Worm (Caenorhabditis elegans) whole organism, L3 larva: ENCODE measurements around the gene atf-8.

Experiments used
- R02D3.7 ChIP-seq: fragments of 150-350 bp; optimal IDR thresholded peaks from 2 replicates; lab custom pipeline; 2014; ENCODE audit warnings: missing biosample characterization, missing genetic modification characterization
- ZK546.5 ChIP-seq: sonication (generic microtip); optimal IDR thresholded peaks from 2 replicates; lab custom pipeline; 2017; ENCODE audit warnings: missing biosample characterization, missing genetic modification characterization
- aly-2 ChIP-seq: fragments of 150-350 bp; optimal IDR thresholded peaks from 2 replicates; lab custom pipeline; 2014; ENCODE audit warnings: missing biosample characterization, missing genetic modification characterization
- ama-1 ChIP-seq: fragments of 150-350 bp; optimal IDR thresholded peaks from 2 replicates; lab custom pipeline; 2018
- ceh-28 ChIP-seq: fragments of 150-350 bp; optimal IDR thresholded peaks from 2 replicates; lab custom pipeline; 2014; ENCODE audit warnings: missing biosample characterization, missing genetic modification reagents, missing genetic modification characterization
- ceh-82 ChIP-seq: fragments of 150-350 bp; optimal IDR thresholded peaks from 2 replicates; lab custom pipeline; 2014; ENCODE audit warnings: missing biosample characterization, missing genetic modification characterization
- ceh-9 ChIP-seq: sonication (generic microtip); optimal IDR thresholded peaks from 2 replicates; lab custom pipeline; 2018; ENCODE audit warnings: missing biosample characterization, missing genetic modification characterization
- daf-12 ChIP-seq: fragments of 150-350 bp; optimal IDR thresholded peaks from 2 replicates; lab custom pipeline; 2014; ENCODE audit warnings: missing biosample characterization, missing genetic modification reagents, missing genetic modification characterization
- egl-27 ChIP-seq: sonication (generic microtip); optimal IDR thresholded peaks from 4 replicates; lab custom pipeline; 2017; ENCODE audit warnings: missing biosample characterization, missing genetic modification reagents, missing genetic modification characterization
- egl-5 ChIP-seq: fragments of 150-350 bp; optimal IDR thresholded peaks from 2 replicates; lab custom pipeline; 2017; ENCODE audit warnings: missing biosample characterization, missing genetic modification reagents, missing genetic modification characterization, inconsistent platforms
- elt-1 ChIP-seq: fragments of 150-350 bp; optimal IDR thresholded peaks from 2 replicates; lab custom pipeline; 2014; ENCODE audit warnings: missing biosample characterization, missing genetic modification characterization
- elt-2 ChIP-seq: sonication (generic microtip); optimal IDR thresholded peaks from 2 replicates; lab custom pipeline; 2016; ENCODE audit warnings: missing genetic modification reagents, mild to moderate bottlenecking, missing genetic modification characterization, missing compliant biosample characterization
- elt-3 ChIP-seq, 3 experiments: fragments of 150-350 bp in 1 of 3; sonication (generic microtip) in 2 of 3; optimal IDR thresholded peaks; 2 replicates in 2 of 3; 4 replicates in 1 of 3; lab custom pipeline; 2014 to 2017; ENCODE audit warnings: missing biosample characterization in 3 of 3, missing genetic modification characterization in 3 of 3
- eor-1 ChIP-seq, 2 experiments: fragments of 150-350 bp; optimal IDR thresholded peaks; 2 replicates each; lab custom pipeline; 2014 to 2018; ENCODE audit warnings: missing biosample characterization in 2 of 2, missing genetic modification characterization in 2 of 2
- fkh-2 ChIP-seq: fragments of 150-350 bp; optimal IDR thresholded peaks from 2 replicates; lab custom pipeline; 2014; ENCODE audit warnings: missing biosample characterization, missing genetic modification reagents, missing genetic modification characterization
- fos-1 ChIP-seq: fragments of 150-350 bp; optimal IDR thresholded peaks from 2 replicates; lab custom pipeline; 2014; ENCODE audit warnings: missing biosample characterization, missing genetic modification characterization
- hmg-11 ChIP-seq: sonication (generic microtip); optimal IDR thresholded peaks from 2 replicates; lab custom pipeline; 2016; ENCODE audit warnings: missing genetic modification characterization, missing compliant biosample characterization
- jun-1 ChIP-seq: fragments of 150-350 bp; optimal IDR thresholded peaks from 2 replicates; lab custom pipeline; 2014; ENCODE audit warnings: missing biosample characterization, missing genetic modification reagents, missing genetic modification characterization
- lin-15B ChIP-seq: fragments of 150-350 bp; optimal IDR thresholded peaks from 2 replicates; lab custom pipeline; 2014; ENCODE audit warnings: missing biosample characterization, missing genetic modification characterization
- lin-39 ChIP-seq: fragments of 150-350 bp; optimal IDR thresholded peaks from 2 replicates; lab custom pipeline; 2018; ENCODE audit warnings: missing biosample characterization, missing genetic modification reagents, missing genetic modification characterization
- lsy-12 ChIP-seq: sonication (generic microtip); optimal IDR thresholded peaks from 2 replicates; lab custom pipeline; 2016; ENCODE audit warnings: mild to moderate bottlenecking, missing genetic modification characterization, missing compliant biosample characterization
- mdl-1 ChIP-seq: fragments of 150-350 bp; optimal IDR thresholded peaks from 2 replicates; lab custom pipeline; 2014; ENCODE audit warnings: missing biosample characterization, missing genetic modification characterization
- mml-1 ChIP-seq: fragments of 150-350 bp; sonication (generic microtip); optimal IDR thresholded peaks from 3 replicates; lab custom pipeline; 2014; ENCODE audit warnings: missing biosample characterization, missing genetic modification characterization
- nfya-1 ChIP-seq: sonication (generic microtip); optimal IDR thresholded peaks from 2 replicates; lab custom pipeline; 2017; ENCODE audit warnings: missing genetic modification characterization, mild to moderate bottlenecking, missing compliant biosample characterization, antibody characterized with exemption, moderate library complexity; ENCODE audit not compliant: insufficient read depth
- nhr-11 ChIP-seq: fragments of 150-350 bp; optimal IDR thresholded peaks from 2 replicates; lab custom pipeline; 2014; ENCODE audit warnings: missing biosample characterization, missing genetic modification characterization
- nhr-12 ChIP-seq: fragments of 150-350 bp; optimal IDR thresholded peaks from 2 replicates; lab custom pipeline; 2014; ENCODE audit warnings: missing biosample characterization, missing genetic modification characterization
- nhr-23 ChIP-seq: fragments of 150-350 bp; optimal IDR thresholded peaks from 2 replicates; lab custom pipeline; 2014; ENCODE audit warnings: missing biosample characterization, missing genetic modification reagents, missing genetic modification characterization
- nhr-237 ChIP-seq: fragments of 150-350 bp; optimal IDR thresholded peaks from 2 replicates; lab custom pipeline; 2014; ENCODE audit warnings: missing biosample characterization, missing genetic modification characterization
- nhr-25 ChIP-seq: sonication (generic microtip); optimal IDR thresholded peaks from 2 replicates; lab custom pipeline; 2017; ENCODE audit warnings: missing biosample characterization, missing genetic modification characterization
- nhr-28 ChIP-seq: fragments of 150-350 bp; optimal IDR thresholded peaks from 2 replicates; lab custom pipeline; 2014; ENCODE audit warnings: missing biosample characterization, missing genetic modification characterization
- nhr-43 ChIP-seq: sonication (generic microtip); optimal IDR thresholded peaks from 2 replicates; lab custom pipeline; 2016; ENCODE audit warnings: mild to moderate bottlenecking, missing genetic modification characterization, missing compliant biosample characterization; ENCODE audit not compliant: poor library complexity, severe bottlenecking
- nhr-67 ChIP-seq: fragments of 150-350 bp; optimal IDR thresholded peaks from 2 replicates; lab custom pipeline; 2014; ENCODE audit warnings: missing biosample characterization, missing genetic modification characterization
- nhr-76 ChIP-seq: fragments of 150-350 bp; sonication (generic microtip); optimal IDR thresholded peaks from 5 replicates; lab custom pipeline; 2014; ENCODE audit warnings: missing biosample characterization, missing genetic modification characterization
- pha-4 ChIP-seq: fragments of 150-350 bp; optimal IDR thresholded peaks from 2 replicates; lab custom pipeline; 2014; ENCODE audit warnings: missing biosample characterization, missing genetic modification reagents, missing genetic modification characterization
- pqm-1 ChIP-seq: fragments of 150-350 bp; optimal IDR thresholded peaks from 2 replicates; lab custom pipeline; 2017; ENCODE audit warnings: missing biosample characterization, missing genetic modification characterization, inconsistent platforms
- sea-2 ChIP-seq: fragments of 150-350 bp; sonication (generic microtip); optimal IDR thresholded peaks from 4 replicates; lab custom pipeline; 2014; ENCODE audit warnings: missing biosample characterization, missing genetic modification reagents, missing genetic modification characterization
- skn-1 ChIP-seq: fragments of 150-350 bp; optimal IDR thresholded peaks from 2 replicates; lab custom pipeline; 2014; ENCODE audit warnings: missing biosample characterization, missing genetic modification characterization
- snpc-4 ChIP-seq: fragments of 150-350 bp; optimal IDR thresholded peaks from 2 replicates; lab custom pipeline; 2014; ENCODE audit warnings: missing biosample characterization, missing genetic modification characterization
- tbx-2 ChIP-seq: sonication (generic microtip); optimal IDR thresholded peaks from 2 replicates; lab custom pipeline; 2016; ENCODE audit warnings: mild to moderate bottlenecking, missing genetic modification characterization, missing compliant biosample characterization
- unc-39 ChIP-seq: sonication (generic microtip); optimal IDR thresholded peaks from 4 replicates; lab custom pipeline; 2017; ENCODE audit warnings: missing biosample characterization, missing genetic modification characterization
- unc-62 ChIP-seq: fragments of 150-350 bp; sonication (generic microtip); optimal IDR thresholded peaks from 4 replicates; lab custom pipeline; 2014; ENCODE audit warnings: missing biosample characterization, missing genetic modification reagents, missing genetic modification characterization
- zag-1 ChIP-seq: fragments of 150-350 bp; optimal IDR thresholded peaks from 2 replicates; lab custom pipeline; 2014; ENCODE audit warnings: missing biosample characterization, missing genetic modification characterization
- ztf-4 ChIP-seq: fragments of 150-350 bp; optimal IDR thresholded peaks from 2 replicates; lab custom pipeline; 2014; ENCODE audit warnings: missing biosample characterization, missing genetic modification characterization

Gene atf-8

DNA sequence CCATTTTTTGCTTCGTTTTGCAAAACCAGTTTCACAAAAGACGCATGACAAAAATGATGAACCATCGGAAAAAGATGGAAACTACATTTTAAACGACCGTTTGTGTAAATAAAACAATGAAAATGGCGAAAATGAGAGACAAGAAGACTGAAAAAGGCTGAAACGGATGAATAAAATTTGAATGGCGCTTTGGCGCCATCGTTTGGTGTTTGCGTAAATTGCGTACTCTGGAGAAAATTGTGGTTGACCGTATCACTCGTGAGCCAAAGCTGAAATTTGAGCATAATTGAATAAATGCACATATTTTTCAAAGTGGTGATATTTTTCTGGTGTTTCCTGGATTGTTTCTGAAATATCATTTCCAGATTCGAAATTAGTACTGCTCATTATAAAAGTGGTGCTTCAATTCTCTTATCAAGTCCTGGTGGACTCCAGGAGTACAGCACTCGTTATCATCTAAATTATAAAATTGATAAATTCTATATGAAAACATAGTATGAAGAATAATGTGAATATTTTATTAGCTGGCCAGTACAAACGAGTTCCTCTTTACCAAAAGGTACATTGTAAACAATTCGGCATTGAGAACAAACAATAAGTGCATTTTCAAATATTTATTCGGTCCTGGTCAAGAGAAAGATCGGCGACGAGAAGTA, 4.0 kb upstream of the atf-8 start:
- TF ChIP-seq ama-1 (lab: Kevin White, UChicago) (no peak), ZK546.5 (tag; lab: Kevin White, UChicago) (no peak), nfya-1 (tag; lab: Kevin White, UChicago) (peak; percentile 21), ztf-4 (tag; lab: Kevin White, UChicago) (no peak), R02D3.7 (no peak), nhr-28 (no peak), egl-27 (tag; lab: Kevin White, UChicago) (no peak), daf-12 (no peak), mdl-1 (tag; lab: Kevin White, UChicago) (no peak), elt-2 (tag; lab: Kevin White, UChicago) (peak; percentile 70), aly-2 (no peak), unc-62 (GFP tag; lab: Kevin White, UChicago) (no peak), egl-5 (tag; lab: Kevin White, UChicago) (peak; percentile 23), sea-2 (GFP tag; lab: Kevin White, UChicago) (no peak), tbx-2 (tag; lab: Kevin White, UChicago) (no peak), ceh-28 (tag; lab: Kevin White, UChicago) (no peak), nhr-76 (tag; lab: Kevin White, UChicago) (no peak), hmg-11 (no peak), zag-1 (tag; lab: Kevin White, UChicago) (no peak), lin-15B (no peak), nhr-25 (tag; lab: Kevin White, UChicago) (no peak), pha-4 (peak; percentile 80), nhr-12 (no peak), eor-1 (tag; optimal IDR thresholded peaks at IDR 0.05; lab: Kevin White, UChicago) (no peak), pqm-1 (tag; lab: Kevin White, UChicago) (no peak), nhr-11 (tag; lab: Kevin White, UChicago) (no peak), nhr-23 (tag; lab: Kevin White, UChicago) (peak; percentile 2), lin-39 (tag; lab: Kevin White, UChicago) (no peak), elt-3 (tag; optimal IDR thresholded peaks at IDR 0.05; lab: Kevin White, UChicago) (no peak)

DNA sequence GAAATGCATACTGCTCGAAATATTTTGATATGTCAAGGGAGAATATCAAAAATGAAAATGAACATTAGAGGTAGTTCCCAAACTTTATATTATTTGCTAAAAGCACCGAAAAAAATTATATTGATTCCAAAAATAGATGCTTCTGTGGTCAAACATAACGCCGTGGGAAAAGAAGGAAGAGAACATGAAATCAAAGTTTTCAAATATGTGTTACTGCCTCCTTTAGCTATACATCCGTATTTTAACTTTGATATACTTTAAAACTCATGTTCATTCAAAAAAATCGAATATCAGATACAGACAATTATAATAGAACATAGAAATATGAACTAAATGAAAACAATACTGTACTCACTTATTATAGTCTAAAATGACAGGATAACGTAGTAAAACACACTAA, 2.0 kb upstream of the atf-8 start, which contains the start of gene Y38A10A.11:
TSS of gene Y38A10A.11 (minus strand) at position 101 of the 400 bp plus-strand sequence.
- TF ChIP-seq ztf-4 (tag; lab: Kevin White, UChicago) = no peak
- TF ChIP-seq pqm-1 (tag; lab: Kevin White, UChicago) = no peak
- no peak for TF ChIP-seq mdl-1 (tag; lab: Kevin White, UChicago)
- no peak for TF ChIP-seq ZK546.5 (tag; lab: Kevin White, UChicago)
- TF ChIP-seq egl-5 (tag; lab: Kevin White, UChicago) = no peak
- TF ChIP-seq ceh-9 (tag; lab: Kevin White, UChicago) = no peak
- no peak for TF ChIP-seq skn-1 (tag; lab: Kevin White, UChicago)
- no peak for TF ChIP-seq ceh-82 (tag; lab: Kevin White, UChicago)

DNA sequence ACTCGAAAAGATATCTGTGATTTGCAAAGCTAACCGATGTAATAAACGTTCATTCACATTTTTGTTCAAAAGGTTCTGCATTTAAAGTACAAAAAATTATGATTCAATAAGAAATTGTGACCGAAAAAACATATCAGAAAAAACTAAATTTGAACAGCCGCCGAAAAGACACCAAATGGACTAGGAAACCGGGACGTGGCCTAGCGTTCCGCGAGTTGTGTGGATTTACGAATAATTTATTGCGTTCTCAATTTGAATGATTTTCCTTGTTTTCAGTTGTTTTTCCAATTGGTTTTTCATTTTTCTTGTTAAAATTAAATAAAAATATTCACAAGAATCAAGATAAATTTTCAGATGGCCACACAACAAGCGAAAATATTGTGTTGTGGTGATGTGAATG, 2.1 kb downstream of the atf-8 start, which contains the start of gene cwf-19L1:
TSS of gene cwf-19L1 (plus strand) at position 355 of the 400 bp plus-strand sequence.
- no peak for TF ChIP-seq fos-1 (tag; lab: Kevin White, UChicago)
- TF ChIP-seq R02D3.7 = peak; percentile 90
- peak; percentile 64 for TF ChIP-seq pha-4
- TF ChIP-seq ceh-28 (tag; lab: Kevin White, UChicago) = peak; percentile 25
- TF ChIP-seq sea-2 (GFP tag; lab: Kevin White, UChicago) = no peak
- no peak for TF ChIP-seq egl-27 (tag; lab: Kevin White, UChicago)
- TF ChIP-seq aly-2 = no peak
- peak; percentile 79 for TF ChIP-seq lin-15B
- no peak for TF ChIP-seq nhr-237 (tag; lab: Kevin White, UChicago)
- TF ChIP-seq lsy-12 (tag; lab: Kevin White, UChicago) = peak; percentile 16
- no peak for TF ChIP-seq ceh-82 (tag; lab: Kevin White, UChicago)
- no peak for TF ChIP-seq daf-12
- no peak for TF ChIP-seq nhr-11 (tag; lab: Kevin White, UChicago)
- TF ChIP-seq tbx-2 (tag; lab: Kevin White, UChicago) = peak; percentile 21
- TF ChIP-seq lin-39 (tag; lab: Kevin White, UChicago) = peak; percentile 2
- no peak for TF ChIP-seq nhr-76 (tag; lab: Kevin White, UChicago)
- no peak for TF ChIP-seq elt-1 (tag; lab: Kevin White, UChicago)
- no peak for TF ChIP-seq fkh-2 (tag; lab: Kevin White, UChicago)
- no peak for TF ChIP-seq mdl-1 (tag; lab: Kevin White, UChicago)
- TF ChIP-seq pqm-1 (tag; lab: Kevin White, UChicago) = no peak
- TF ChIP-seq elt-3 (tag; optimal IDR thresholded peaks at IDR 0.05; lab: Kevin White, UChicago) = no peak
- no peak for TF ChIP-seq nhr-67 (tag; lab: Kevin White, UChicago)
- TF ChIP-seq mml-1 (tag; lab: Kevin White, UChicago) = no peak
- peak; percentile 28 for TF ChIP-seq ama-1 (lab: Kevin White, UChicago)
- no peak for TF ChIP-seq skn-1 (tag; lab: Kevin White, UChicago)
- no peak for TF ChIP-seq ztf-4 (tag; lab: Kevin White, UChicago)
- TF ChIP-seq jun-1 = no peak
- TF ChIP-seq nhr-43 (tag; lab: Kevin White, UChicago) = peak; percentile 54
- TF ChIP-seq nhr-28 = no peak
- TF ChIP-seq eor-1 (tag; optimal IDR thresholded peaks at IDR 0.05; lab: Kevin White, UChicago) = no peak
- no peak for TF ChIP-seq zag-1 (tag; lab: Kevin White, UChicago)
- TF ChIP-seq hmg-11 = peak; percentile 60
- TF ChIP-seq nhr-23 (tag; lab: Kevin White, UChicago) = peak; percentile 90
- TF ChIP-seq nhr-25 (tag; lab: Kevin White, UChicago) = peak; percentile 20
- peak; percentile 89 for TF ChIP-seq nfya-1 (tag; lab: Kevin White, UChicago)
- no peak for TF ChIP-seq unc-62 (GFP tag; lab: Kevin White, UChicago)
- TF ChIP-seq unc-39 (tag; lab: Kevin White, UChicago) = no peak
- TF ChIP-seq snpc-4 (tag; lab: Kevin White, UChicago) = peak; percentile 64
